Fruit fly (Drosophila melanogaster) whole organism, wandering third instar larva: ENCODE measurements around the gene CG18223.

Experiments
- Abd-B ChIP-seq: fragments of >200 bp; optimal IDR thresholded peaks from 2 replicates; lab custom pipeline; 2017; ENCODE audit warnings: missing biosample characterization, missing genetic modification characterization
- CG32264 ChIP-seq: fragments of 200-800 bp; sonication (Bioruptor generic); optimal IDR thresholded peaks from 2 replicates; lab custom pipeline; 2016; ENCODE audit warnings: missing biosample characterization, missing genetic modification characterization
- CrebA ChIP-seq: fragments of 200-800 bp; sonication (Bioruptor generic); optimal IDR thresholded peaks from 2 replicates; lab custom pipeline; 2016; ENCODE audit warnings: missing biosample characterization, mild to moderate bottlenecking, missing genetic modification characterization, borderline replicate concordance
- Dfd ChIP-seq: fragments of >200 bp; optimal IDR thresholded peaks from 2 replicates; lab custom pipeline; 2017; ENCODE audit warnings: missing biosample characterization, missing genetic modification characterization
- GATAd ChIP-seq: sonication (Bioruptor generic); optimal IDR thresholded peaks from 2 replicates; lab custom pipeline; 2016; ENCODE audit warnings: missing biosample characterization, missing genetic modification characterization
- Hr78 ChIP-seq: fragments of >200 bp; optimal IDR thresholded peaks from 2 replicates; lab custom pipeline; 2017; ENCODE audit warnings: missing biosample characterization, missing genetic modification characterization
- br ChIP-seq: fragments of 200-800 bp; sonication (Bioruptor generic); optimal IDR thresholded peaks from 2 replicates; lab custom pipeline; 2016; ENCODE audit warnings: missing biosample characterization, missing genetic modification characterization
- dl ChIP-seq, 2 experiments: fragments of 175-275, 200-275 bp in 1 of 2; fragments of 200-275 bp in 1 of 2; sonication (Bioruptor generic); optimal IDR thresholded peaks; lab custom pipeline; 2018; ENCODE audit warnings: mild to moderate bottlenecking in 2 of 2, missing biosample characterization in 2 of 2, missing genetic modification characterization in 2 of 2, moderate library complexity in 2 of 2; ENCODE audit not compliant: partially characterized antibody in 2 of 2, insufficient read depth in 1 of 2
- dsf ChIP-seq: sonication (Bioruptor generic); optimal IDR thresholded peaks from 2 replicates; lab custom pipeline; 2016; ENCODE audit warnings: missing biosample characterization, missing genetic modification characterization, borderline replicate concordance
- ey ChIP-seq: fragments of 200-800 bp; sonication (Bioruptor generic); optimal IDR thresholded peaks from 2 replicates; lab custom pipeline; 2016; ENCODE audit warnings: missing biosample characterization, missing genetic modification characterization
- fru ChIP-seq: fragments of 200-800 bp; sonication (Bioruptor generic); optimal IDR thresholded peaks from 3 replicates; lab custom pipeline; 2016; ENCODE audit warnings: missing biosample characterization, mild to moderate bottlenecking, missing genetic modification characterization
- tai ChIP-seq: sonication (Bioruptor generic); optimal IDR thresholded peaks from 2 replicates; lab custom pipeline; 2016; ENCODE audit warnings: missing biosample characterization, missing genetic modification characterization

dm6 chr3L:18968193-18968969, 48.3 kb upstream of the CG18223 start:
- TF ChIP-seq dsf (no peak), tai (GFP tag; lab: Kevin White, UChicago) (no peak), CrebA (GFP tag; lab: Kevin White, UChicago) (no peak), Abd-B (GFP tag; lab: Kevin White, UChicago) (no peak), GATAd (no peak), dl (GFP tag; optimal IDR thresholded peaks at IDR 0.05; lab: Kevin White, UChicago; ENCODE audit: insufficient read depth in 1 of 2, partially characterized antibody in 2 of 2) (no peak), Hr78 (GFP tag; lab: Kevin White, UChicago) (no peak), Dfd (GFP tag; lab: Kevin White, UChicago) (no peak), fru (GFP tag; lab: Kevin White, UChicago) (no peak), CG32264 (GFP tag; lab: Kevin White, UChicago) (no peak), ey (no peak), br (no peak)
